Worm (Caenorhabditis elegans): Measurements from ENCODE around the gene ark-1.
"Not testable (repeated sequence)": the region's sequence is repeated elsewhere in the genome, so short reads cannot be mapped to it uniquely, and the experiment has no call there.

ce11 chrIV:12677137-12677536, 46.3 kb upstream of the ark-1 start, which contains the start of gene T23B5.6:
- not testable (repeated sequence) for TF ChIP-seq W03F9.2, him-1 (tag; optimal IDR thresholded peaks at IDR 0.05)
